Fruit fly (Drosophila melanogaster): Measurements from ENCODE around the gene CG13847.

CG13847 gene

DNA sequence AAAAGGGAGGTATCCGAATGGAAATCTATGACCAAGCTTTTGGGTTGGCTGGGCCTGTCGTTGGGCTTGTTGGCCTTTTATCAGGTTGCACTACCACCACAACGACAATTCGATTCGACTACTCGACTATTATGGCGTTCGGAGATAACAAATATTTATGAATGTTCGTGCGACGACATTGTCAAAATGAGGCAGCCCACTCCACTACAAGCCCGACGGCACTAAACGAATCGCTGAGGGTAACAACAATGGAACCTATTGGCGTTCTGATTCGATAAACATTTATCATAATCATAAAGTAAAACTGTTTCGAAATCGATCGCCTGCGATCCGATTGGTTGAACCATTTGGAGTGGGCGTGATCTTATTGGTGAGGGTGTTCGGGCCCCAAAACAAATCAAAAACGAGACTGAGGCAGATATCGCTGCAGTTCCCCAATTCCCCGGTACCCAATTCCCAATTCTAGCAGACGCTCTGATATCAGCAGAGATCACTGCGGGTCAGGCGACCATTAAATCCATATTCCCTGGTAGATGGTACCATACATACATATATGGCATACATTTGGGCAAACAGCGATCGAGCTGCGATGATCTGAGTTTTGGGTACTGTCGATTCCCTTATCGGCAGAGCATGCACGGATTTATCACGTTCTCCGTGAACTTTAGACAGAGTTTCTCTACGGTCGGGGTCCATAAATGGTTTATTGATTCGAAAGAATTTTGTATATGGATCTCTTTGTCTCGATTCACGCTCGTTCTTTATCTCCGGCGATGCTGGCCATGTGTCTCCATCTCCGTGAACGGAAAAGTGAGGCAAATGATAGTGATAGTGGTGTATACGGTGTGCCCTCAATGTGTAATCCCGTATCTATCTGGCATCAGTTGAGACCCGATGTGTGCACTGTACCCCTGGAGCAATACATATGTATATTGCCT is 18.7 kb upstream of the CG13847 start:
- TF ChIP-seq Myc (optimal IDR thresholded peaks at IDR 0.05), result no peak
- TF ChIP-seq h (optimal IDR thresholded peaks at IDR 0.05), result no peak
- TF ChIP-seq ttk (optimal IDR thresholded peaks at IDR 0.05), result no peak
- no peak for TF ChIP-seq Sin3A (optimal IDR thresholded peaks at IDR 0.05)
- TF ChIP-seq insv (optimal IDR thresholded peaks at IDR 0.05), result no peak
- no peak for TF ChIP-seq psq (optimal IDR thresholded peaks at IDR 0.05)

- TF ChIP-seq insv (optimal IDR thresholded peaks at IDR 0.05) (no peak), ttk (optimal IDR thresholded peaks at IDR 0.05) (no peak), psq (optimal IDR thresholded peaks at IDR 0.05) (no peak), h (optimal IDR thresholded peaks at IDR 0.05) (no peak), Sin3A (optimal IDR thresholded peaks at IDR 0.05) (no peak), Myc (optimal IDR thresholded peaks at IDR 0.05) (no peak)
Observed at dm6 chr3R:22449871-22450424, 14.0 kb upstream of the CG13847 start.

DNA sequence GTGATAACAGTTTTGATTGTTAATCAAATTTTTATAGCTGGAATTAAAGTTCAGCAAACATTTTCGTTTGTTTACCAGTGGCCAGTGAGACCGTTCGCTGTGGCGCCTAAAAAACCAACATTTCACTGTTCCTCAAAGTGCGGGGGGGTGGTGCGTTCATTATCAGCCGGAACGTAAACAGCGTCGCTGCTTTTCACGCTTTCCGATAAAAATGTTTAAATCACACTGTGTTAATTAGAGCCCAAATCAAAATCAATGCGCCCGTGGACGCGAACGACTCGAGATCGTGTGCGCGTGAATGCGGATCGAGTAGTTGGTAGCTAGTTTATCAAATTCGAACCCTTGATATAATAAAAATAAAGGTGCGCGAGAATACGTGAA is 11.9 kb upstream of the CG13847 start, which contains the start of gene CG34376:
Gene CG34376 (plus strand): TSS at position 226 of the 381 bp plus-strand sequence.
- TF ChIP-seq psq (optimal IDR thresholded peaks at IDR 0.05), result peak; percentile 39
- no peak for TF ChIP-seq Myc (optimal IDR thresholded peaks at IDR 0.05)
- TF ChIP-seq Sin3A (optimal IDR thresholded peaks at IDR 0.05), result no peak

dm6 chr3R:22447195-22447873 is 11.4 kb upstream of the CG13847 start, which contains the start of gene CG34288:
TSS of gene CG34288 (minus strand) at chr3R:22447263.
- TF ChIP-seq Myc (optimal IDR thresholded peaks at IDR 0.05) (no peak), psq (optimal IDR thresholded peaks at IDR 0.05) (no peak), ttk (optimal IDR thresholded peaks at IDR 0.05) (no peak), Sin3A (optimal IDR thresholded peaks at IDR 0.05) (no peak), insv (optimal IDR thresholded peaks at IDR 0.05) (no peak), h (optimal IDR thresholded peaks at IDR 0.05) (no peak)

dm6 chr3R:22446493-22446892 is 10.5 kb upstream of the CG13847 start, which contains the start of gene CG12499:
TSS of gene CG12499 (minus strand) at chr3R:22446587.
- TF ChIP-seq Sin3A (optimal IDR thresholded peaks at IDR 0.05) (no peak), Myc (optimal IDR thresholded peaks at IDR 0.05) (no peak), h (optimal IDR thresholded peaks at IDR 0.05) (no peak), insv (optimal IDR thresholded peaks at IDR 0.05) (no peak), ttk (optimal IDR thresholded peaks at IDR 0.05) (no peak), psq (optimal IDR thresholded peaks at IDR 0.05) (no peak)

- TF ChIP-seq psq (optimal IDR thresholded peaks at IDR 0.05) (no peak), Myc (optimal IDR thresholded peaks at IDR 0.05) (no peak), h (optimal IDR thresholded peaks at IDR 0.05) (no peak), insv (optimal IDR thresholded peaks at IDR 0.05) (no peak), ttk (optimal IDR thresholded peaks at IDR 0.05) (no peak), Sin3A (optimal IDR thresholded peaks at IDR 0.05) (no peak)
Observed at dm6 chr3R:22438301-22438700, 2.4 kb upstream of the CG13847 start.

DNA sequence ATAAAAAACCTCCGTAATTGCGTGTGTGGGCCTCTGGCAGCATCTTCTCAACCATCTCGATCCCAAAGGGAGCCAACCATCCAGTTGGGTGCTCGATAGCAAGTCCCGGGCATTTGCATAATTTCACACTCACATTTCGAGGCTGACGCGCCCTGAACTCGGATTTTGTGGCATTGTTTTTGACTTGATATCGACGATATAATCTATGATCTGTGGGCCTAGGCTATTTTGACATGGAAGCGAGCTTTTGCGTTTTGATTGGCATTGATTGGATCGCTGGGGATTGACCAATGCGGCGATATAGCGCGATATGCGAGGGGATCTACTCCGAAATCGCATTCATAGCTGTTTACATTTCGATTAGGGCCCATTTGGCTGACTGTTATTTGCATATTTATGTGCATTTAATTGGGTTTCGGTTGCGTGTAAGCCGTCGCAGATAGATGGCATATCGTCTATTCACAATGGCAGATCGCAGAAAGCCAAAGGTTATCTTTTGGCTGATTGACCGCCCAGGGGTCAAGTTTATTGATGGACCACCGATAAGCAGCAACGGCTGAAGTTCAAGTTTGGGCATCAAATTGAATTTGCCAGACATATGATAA is 3.6 kb downstream of the CG13847 start:
- TF ChIP-seq h (optimal IDR thresholded peaks at IDR 0.05) (no peak), Myc (optimal IDR thresholded peaks at IDR 0.05) (no peak), psq (optimal IDR thresholded peaks at IDR 0.05) (no peak), ttk (optimal IDR thresholded peaks at IDR 0.05) (no peak), insv (optimal IDR thresholded peaks at IDR 0.05) (no peak), Sin3A (optimal IDR thresholded peaks at IDR 0.05) (no peak)

DNA sequence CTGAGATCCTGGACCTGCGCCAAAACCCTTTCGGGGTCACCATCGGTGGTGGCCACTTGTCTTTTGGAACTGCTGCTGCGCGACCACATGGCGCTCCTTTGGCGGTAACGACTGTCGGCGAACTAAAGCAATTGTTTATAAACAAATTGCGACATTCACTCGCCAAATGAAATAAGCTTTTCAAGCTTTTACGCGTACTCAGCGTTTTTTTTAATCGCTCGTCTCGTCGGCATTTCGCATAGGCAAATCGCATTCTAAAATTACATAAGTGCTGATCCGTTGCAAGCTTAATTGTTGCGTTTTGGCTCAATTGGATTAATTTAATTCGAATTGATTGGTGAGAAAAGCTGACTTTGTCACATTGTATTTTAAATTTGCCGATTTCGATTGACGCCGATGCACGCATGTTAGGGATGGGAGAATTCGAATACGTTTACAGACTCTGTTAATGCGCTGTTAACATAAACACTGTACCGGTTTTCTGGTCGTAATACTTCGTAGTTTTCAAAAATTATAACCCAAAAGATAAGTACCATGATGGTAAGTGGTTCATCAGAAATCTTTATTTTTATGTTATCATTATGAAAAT is 11.3 kb downstream of the CG13847 start, which contains the start of gene pinta:
Gene pinta (minus strand): TSS at position 328 of the 589 bp plus-strand sequence.
- TF ChIP-seq h (optimal IDR thresholded peaks at IDR 0.05) (no peak), Sin3A (optimal IDR thresholded peaks at IDR 0.05) (no peak), ttk (optimal IDR thresholded peaks at IDR 0.05) (no peak), insv (optimal IDR thresholded peaks at IDR 0.05) (no peak), Myc (optimal IDR thresholded peaks at IDR 0.05) (no peak), psq (optimal IDR thresholded peaks at IDR 0.05) (no peak)

DNA sequence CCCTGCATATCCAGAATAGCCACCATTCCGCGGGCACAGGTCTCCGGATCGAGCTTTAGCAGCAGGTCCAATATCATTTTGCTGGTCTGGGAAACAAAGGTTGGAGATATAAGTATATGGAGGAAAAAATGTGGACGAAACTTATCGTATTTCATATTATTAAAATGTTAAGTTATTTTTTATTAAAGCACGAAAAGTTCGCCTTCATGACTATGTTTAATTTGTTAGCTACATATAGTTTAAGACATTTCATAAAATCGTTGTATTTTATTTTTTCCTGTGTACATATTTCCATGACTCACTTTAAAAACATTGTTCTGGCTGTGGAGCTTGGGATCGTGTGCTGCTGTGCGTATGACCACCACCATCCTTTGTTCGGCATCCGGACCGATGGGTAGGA is 12.0 kb downstream of the CG13847 start:
- TF ChIP-seq insv (optimal IDR thresholded peaks at IDR 0.05) (no peak), Sin3A (optimal IDR thresholded peaks at IDR 0.05) (no peak), Myc (optimal IDR thresholded peaks at IDR 0.05) (no peak), psq (optimal IDR thresholded peaks at IDR 0.05) (no peak), ttk (optimal IDR thresholded peaks at IDR 0.05) (no peak), h (optimal IDR thresholded peaks at IDR 0.05) (no peak)

- no peak for TF ChIP-seq Sin3A (optimal IDR thresholded peaks at IDR 0.05)
Observed at dm6 chr3R:22421618-22422017, 14.3 kb downstream of the CG13847 start.

DNA sequence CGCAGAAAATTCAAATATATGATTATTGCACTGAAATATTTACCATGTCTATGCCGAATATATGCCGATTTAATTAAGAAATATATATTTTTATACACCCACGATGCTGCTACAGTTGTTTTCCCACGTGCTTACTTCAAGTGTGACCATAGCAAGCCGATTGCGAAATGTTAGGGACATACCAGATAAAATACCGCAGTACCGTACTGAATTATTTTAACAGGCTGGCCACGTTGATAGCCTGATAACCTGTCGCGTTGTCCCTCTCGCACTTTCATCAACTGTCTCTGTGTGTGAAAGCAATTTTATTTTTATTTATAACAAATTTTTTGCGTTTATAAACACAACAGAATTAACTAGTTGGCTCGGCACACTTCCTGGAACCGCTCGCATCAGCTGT is 15.0 kb downstream of the CG13847 start, which contains the start of the genes Nop56 and mats:
Gene Nop56 (minus strand): TSS at position 158 of the 400 bp plus-strand sequence.
Gene mats (plus strand): TSS at position 251 of the 400 bp plus-strand sequence.
- TF ChIP-seq ttk (optimal IDR thresholded peaks at IDR 0.05) (no peak), insv (optimal IDR thresholded peaks at IDR 0.05) (no peak), h (optimal IDR thresholded peaks at IDR 0.05) (no peak), psq (optimal IDR thresholded peaks at IDR 0.05) (no peak), Sin3A (optimal IDR thresholded peaks at IDR 0.05) (no peak), Myc (optimal IDR thresholded peaks at IDR 0.05) (no peak)
